Worm (Caenorhabditis elegans): ENCODE measurements around the gene C49C3.9.
"Not testable (repeated sequence)": the region's sequence is repeated elsewhere in the genome, so short reads cannot be mapped to it uniquely, and the experiment has no call there.

DNA sequence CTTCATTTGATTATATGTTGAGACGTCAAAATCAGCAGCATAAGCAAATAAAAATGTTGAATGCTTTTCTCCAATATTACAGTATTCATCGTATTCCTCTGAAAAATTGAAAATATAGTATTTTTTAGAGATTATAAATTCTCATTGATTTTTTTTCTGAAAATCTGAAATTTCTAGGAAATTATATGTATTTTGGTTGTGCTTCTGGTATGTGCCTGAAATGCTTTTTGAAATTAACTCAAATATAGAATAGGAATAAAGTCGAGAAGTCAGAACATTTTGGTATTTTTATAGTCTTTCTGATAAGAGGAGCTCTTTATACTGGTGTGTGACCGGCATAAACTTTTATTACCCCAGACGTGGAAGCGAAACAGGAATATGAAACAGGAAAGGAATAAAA is 34.9 kb downstream of the C49C3.9 start, which contains the start of gene T28F3.8:
- not testable (repeated sequence) for TF ChIP-seq daf-12 (tag; optimal IDR thresholded peaks at IDR 0.05); ztf-11 (tag; optimal IDR thresholded peaks at IDR 0.05); cey-2 (tag; optimal IDR thresholded peaks at IDR 0.05; ENCODE audit: borderline replicate concordance, insufficient read depth); nhr-76 (tag; optimal IDR thresholded peaks at IDR 0.05); ces-1 (GFP tag; optimal IDR thresholded peaks at IDR 0.05); nhr-77 (tag; optimal IDR thresholded peaks at IDR 0.05); nhr-237 (tag; optimal IDR thresholded peaks at IDR 0.05); Y105C5A.15 (GFP tag; IDR thresholded peaks at IDR 0.05); snpc-4 (tag; optimal IDR thresholded peaks at IDR 0.05); unc-130 (GFP tag; optimal IDR thresholded peaks at IDR 0.05); ceh-62 (tag; optimal IDR thresholded peaks at IDR 0.05); T20F7.1 (GFP tag; optimal IDR thresholded peaks at IDR 0.05); nhr-10 (tag; optimal IDR thresholded peaks at IDR 0.05)
